Worm (Caenorhabditis elegans) whole organism, L3 larva: Measurements from ENCODE around the gene T23F2.5.
A peak's percentile ranks its signal among the peaks of the same experiment; 100 is the strongest.

Experiments
- R02D3.7 ChIP-seq: fragments of 150-350 bp; optimal IDR thresholded peaks from 2 replicates; lab custom pipeline; 2014; ENCODE audit warnings: missing biosample characterization, missing genetic modification characterization
- ZK546.5 ChIP-seq: sonication (generic microtip); optimal IDR thresholded peaks from 2 replicates; lab custom pipeline; 2017; ENCODE audit warnings: missing biosample characterization, missing genetic modification characterization
- ama-1 ChIP-seq: fragments of 150-350 bp; optimal IDR thresholded peaks from 2 replicates; lab custom pipeline; 2018
- ceh-16 ChIP-seq: sonication (generic microtip); optimal IDR thresholded peaks from 2 replicates; lab custom pipeline; 2017; ENCODE audit warnings: missing biosample characterization, missing genetic modification characterization
- ceh-28 ChIP-seq: fragments of 150-350 bp; optimal IDR thresholded peaks from 2 replicates; lab custom pipeline; 2014; ENCODE audit warnings: missing biosample characterization, missing genetic modification reagents, missing genetic modification characterization
- ceh-82 ChIP-seq: fragments of 150-350 bp; optimal IDR thresholded peaks from 2 replicates; lab custom pipeline; 2014; ENCODE audit warnings: missing biosample characterization, missing genetic modification characterization
- ceh-9 ChIP-seq: sonication (generic microtip); optimal IDR thresholded peaks from 2 replicates; lab custom pipeline; 2018; ENCODE audit warnings: missing biosample characterization, missing genetic modification characterization
- egl-5 ChIP-seq: fragments of 150-350 bp; optimal IDR thresholded peaks from 2 replicates; lab custom pipeline; 2017; ENCODE audit warnings: missing biosample characterization, missing genetic modification reagents, missing genetic modification characterization, inconsistent platforms
- elt-1 ChIP-seq: fragments of 150-350 bp; optimal IDR thresholded peaks from 2 replicates; lab custom pipeline; 2014; ENCODE audit warnings: missing biosample characterization, missing genetic modification characterization
- elt-3 ChIP-seq, 3 experiments: fragments of 150-350 bp in 1 of 3; sonication (generic microtip) in 2 of 3; optimal IDR thresholded peaks; 2 replicates in 2 of 3; 4 replicates in 1 of 3; lab custom pipeline; 2014 to 2017; ENCODE audit warnings: missing biosample characterization in 3 of 3, missing genetic modification characterization in 3 of 3
- fkh-10 ChIP-seq: sonication (generic microtip); optimal IDR thresholded peaks from 2 replicates; lab custom pipeline; 2017; ENCODE audit warnings: missing biosample characterization, missing genetic modification reagents, missing genetic modification characterization
- hmg-11 ChIP-seq: sonication (generic microtip); optimal IDR thresholded peaks from 2 replicates; lab custom pipeline; 2016; ENCODE audit warnings: missing genetic modification characterization, missing compliant biosample characterization
- jun-1 ChIP-seq: fragments of 150-350 bp; optimal IDR thresholded peaks from 2 replicates; lab custom pipeline; 2014; ENCODE audit warnings: missing biosample characterization, missing genetic modification reagents, missing genetic modification characterization
- lin-15B ChIP-seq: fragments of 150-350 bp; optimal IDR thresholded peaks from 2 replicates; lab custom pipeline; 2014; ENCODE audit warnings: missing biosample characterization, missing genetic modification characterization
- lin-39 ChIP-seq: fragments of 150-350 bp; optimal IDR thresholded peaks from 2 replicates; lab custom pipeline; 2018; ENCODE audit warnings: missing biosample characterization, missing genetic modification reagents, missing genetic modification characterization
- lsy-12 ChIP-seq: sonication (generic microtip); optimal IDR thresholded peaks from 2 replicates; lab custom pipeline; 2016; ENCODE audit warnings: mild to moderate bottlenecking, missing genetic modification characterization, missing compliant biosample characterization
- mdl-1 ChIP-seq: fragments of 150-350 bp; optimal IDR thresholded peaks from 2 replicates; lab custom pipeline; 2014; ENCODE audit warnings: missing biosample characterization, missing genetic modification characterization
- mml-1 ChIP-seq: fragments of 150-350 bp; sonication (generic microtip); optimal IDR thresholded peaks from 3 replicates; lab custom pipeline; 2014; ENCODE audit warnings: missing biosample characterization, missing genetic modification characterization
- nfya-1 ChIP-seq: sonication (generic microtip); optimal IDR thresholded peaks from 2 replicates; lab custom pipeline; 2017; ENCODE audit warnings: missing genetic modification characterization, mild to moderate bottlenecking, missing compliant biosample characterization, antibody characterized with exemption, moderate library complexity; ENCODE audit not compliant: insufficient read depth
- nhr-11 ChIP-seq: fragments of 150-350 bp; optimal IDR thresholded peaks from 2 replicates; lab custom pipeline; 2014; ENCODE audit warnings: missing biosample characterization, missing genetic modification characterization
- nhr-12 ChIP-seq: fragments of 150-350 bp; optimal IDR thresholded peaks from 2 replicates; lab custom pipeline; 2014; ENCODE audit warnings: missing biosample characterization, missing genetic modification characterization
- nhr-23 ChIP-seq: fragments of 150-350 bp; optimal IDR thresholded peaks from 2 replicates; lab custom pipeline; 2014; ENCODE audit warnings: missing biosample characterization, missing genetic modification reagents, missing genetic modification characterization
- nhr-237 ChIP-seq: fragments of 150-350 bp; optimal IDR thresholded peaks from 2 replicates; lab custom pipeline; 2014; ENCODE audit warnings: missing biosample characterization, missing genetic modification characterization
- nhr-25 ChIP-seq: sonication (generic microtip); optimal IDR thresholded peaks from 2 replicates; lab custom pipeline; 2017; ENCODE audit warnings: missing biosample characterization, missing genetic modification characterization
- nhr-28 ChIP-seq: fragments of 150-350 bp; optimal IDR thresholded peaks from 2 replicates; lab custom pipeline; 2014; ENCODE audit warnings: missing biosample characterization, missing genetic modification characterization
- nhr-43 ChIP-seq: sonication (generic microtip); optimal IDR thresholded peaks from 2 replicates; lab custom pipeline; 2016; ENCODE audit warnings: mild to moderate bottlenecking, missing genetic modification characterization, missing compliant biosample characterization; ENCODE audit not compliant: poor library complexity, severe bottlenecking
- nhr-67 ChIP-seq: fragments of 150-350 bp; optimal IDR thresholded peaks from 2 replicates; lab custom pipeline; 2014; ENCODE audit warnings: missing biosample characterization, missing genetic modification characterization
- nhr-76 ChIP-seq: fragments of 150-350 bp; sonication (generic microtip); optimal IDR thresholded peaks from 5 replicates; lab custom pipeline; 2014; ENCODE audit warnings: missing biosample characterization, missing genetic modification characterization
- nhr-77 ChIP-seq: fragments of 150-350 bp; optimal IDR thresholded peaks from 2 replicates; lab custom pipeline; 2014; ENCODE audit warnings: missing biosample characterization, missing genetic modification characterization
- pha-4 ChIP-seq: fragments of 150-350 bp; optimal IDR thresholded peaks from 2 replicates; lab custom pipeline; 2014; ENCODE audit warnings: missing biosample characterization, missing genetic modification reagents, missing genetic modification characterization
- snpc-4 ChIP-seq: fragments of 150-350 bp; optimal IDR thresholded peaks from 2 replicates; lab custom pipeline; 2014; ENCODE audit warnings: missing biosample characterization, missing genetic modification characterization
- zag-1 ChIP-seq: fragments of 150-350 bp; optimal IDR thresholded peaks from 2 replicates; lab custom pipeline; 2014; ENCODE audit warnings: missing biosample characterization, missing genetic modification characterization
- ztf-11 ChIP-seq: fragments of 150-350 bp; optimal IDR thresholded peaks from 2 replicates; lab custom pipeline; 2014; ENCODE audit warnings: missing biosample characterization, missing genetic modification characterization
- ztf-4 ChIP-seq: fragments of 150-350 bp; optimal IDR thresholded peaks from 2 replicates; lab custom pipeline; 2014; ENCODE audit warnings: missing biosample characterization, missing genetic modification characterization

Gene T23F2.5

ce11 chrX:5492820-5493382, 24.1 kb downstream of the T23F2.5 start, which contains the start of the genes bus-8A and bus-8B:
bus-8A (plus strand) TSS chrX:5492915.
bus-8B (plus strand) TSS chrX:5493332.
- TF ChIP-seq pha-4 (tag; lab: Kevin White, UChicago), result no peak
- TF ChIP-seq nfya-1 (tag; lab: Kevin White, UChicago), result no peak
- TF ChIP-seq ama-1 (lab: Kevin White, UChicago), result no peak
- TF ChIP-seq lin-15B (tag; lab: Kevin White, UChicago), result no peak

ce11 chrX:5489538-5489937, 27.4 kb downstream of the T23F2.5 start, which contains the start of gene F55D1.1:
F55D1.1 (plus strand) TSS chrX:5489838.
- TF ChIP-seq lsy-12 (tag; lab: Kevin White, UChicago) (no peak), mdl-1 (tag; lab: Kevin White, UChicago) (no peak), nhr-12 (tag; lab: Kevin White, UChicago) (no peak)

- TF ChIP-seq ZK546.5, result no peak
- no peak for TF ChIP-seq ztf-11 (tag; lab: Kevin White, UChicago)
- no peak for TF ChIP-seq ceh-82 (tag; lab: Kevin White, UChicago)
- no peak for TF ChIP-seq nhr-12 (tag; lab: Kevin White, UChicago)
- no peak for TF ChIP-seq nhr-77 (tag; lab: Kevin White, UChicago)
- no peak for TF ChIP-seq ceh-28 (tag; lab: Kevin White, UChicago)
- TF ChIP-seq R02D3.7 (tag; lab: Kevin White, UChicago), result no peak
- TF ChIP-seq elt-3 (tag; optimal IDR thresholded peaks at IDR 0.05; lab: Kevin White, UChicago), result no peak
- no peak for TF ChIP-seq ceh-9
- no peak for TF ChIP-seq mml-1
- no peak for TF ChIP-seq nhr-28 (tag; lab: Kevin White, UChicago)
- no peak for TF ChIP-seq nhr-11 (tag; lab: Kevin White, UChicago)
- no peak for TF ChIP-seq ztf-4 (tag; lab: Kevin White, UChicago)
- no peak for TF ChIP-seq ama-1 (lab: Kevin White, UChicago)
- TF ChIP-seq fkh-10 (GFP tag; lab: Kevin White, UChicago), result no peak
- no peak for TF ChIP-seq egl-5
- no peak for TF ChIP-seq nfya-1 (tag; lab: Kevin White, UChicago)
- TF ChIP-seq, all 47 proteins: peak for 0
These were observed 28.1 kb downstream of the T23F2.5 start for ce11 chrX:5488867-5489266.

- TF ChIP-seq nhr-43 (tag; lab: Kevin White, UChicago) (no peak), nhr-11 (tag; lab: Kevin White, UChicago) (no peak), snpc-4 (no peak), ztf-11 (tag; lab: Kevin White, UChicago) (no peak), hmg-11 (tag; lab: Kevin White, UChicago) (no peak), nhr-67 (tag; lab: Kevin White, UChicago) (no peak), nhr-23 (peak; percentile 23), zag-1 (tag; lab: Kevin White, UChicago) (no peak), nhr-237 (tag; lab: Kevin White, UChicago) (no peak), mdl-1 (tag; lab: Kevin White, UChicago) (no peak), nhr-76 (tag; lab: Kevin White, UChicago) (no peak), ztf-4 (tag; lab: Kevin White, UChicago) (no peak), elt-1 (no peak), ceh-16 (no peak), lin-39 (no peak), ama-1 (lab: Kevin White, UChicago) (no peak), egl-5 (no peak), lin-15B (tag; lab: Kevin White, UChicago) (no peak), nhr-25 (tag; lab: Kevin White, UChicago) (no peak), R02D3.7 (tag; lab: Kevin White, UChicago) (no peak), pha-4 (tag; lab: Kevin White, UChicago) (peak; percentile 29), jun-1 (tag; lab: Kevin White, UChicago) (peak; percentile 18)
These were observed 30.9 kb downstream of the T23F2.5 start, which contains the start of gene C25F6.1 for ce11 chrX:5485931-5486537. C25F6.1 (plus strand) TSS chrX:5486487.
